Worm (Caenorhabditis elegans): ENCODE results near the gene K01A11.3.
A peak's percentile ranks its signal among the peaks of the same experiment; 100 is the strongest.

The K01A11.3 gene

ce11 chrIII:3405535-3405934 lies 46.9 kb downstream of the K01A11.3 start, which contains the start of gene golg-4:
TSS of gene golg-4 (plus strand) at chrIII:3405568.
- TF ChIP-seq ztf-23 (GFP tag; IDR thresholded peaks at IDR 0.05) = no peak
- TF ChIP-seq T22C8.4 (GFP tag; IDR thresholded peaks at IDR 0.05) = peak; percentile 68; the same call in 1 of the 2 replicates

- TF ChIP-seq flt-1 (GFP tag; IDR thresholded peaks at IDR 0.05) = no peak
- no peak for TF ChIP-seq ztf-29 (GFP tag; IDR thresholded peaks at IDR 0.05)
- TF ChIP-seq tab-1 (GFP tag; IDR thresholded peaks at IDR 0.05) = no peak
- no peak for TF ChIP-seq med-1 (GFP tag; optimal IDR thresholded peaks at IDR 0.05; ENCODE audit: insufficient read depth)
- TF ChIP-seq klf-2 (GFP tag; conservative IDR thresholded peaks at IDR 0.05) = no peak
Observed at ce11 chrIII:3404354-3404913, 48.0 kb downstream of the K01A11.3 start, which contains the start of the genes npp-9 and F59A2.5. TSS of gene npp-9 (minus strand) at chrIII:3404479. TSS of gene F59A2.5 (plus strand) at chrIII:3404863.

- TF ChIP-seq med-1 (GFP tag; optimal IDR thresholded peaks at IDR 0.05; ENCODE audit: insufficient read depth) (no peak), ref-1 (GFP tag; conservative IDR thresholded peaks at IDR 0.05) (no peak)
Observed at ce11 chrIII:3400444-3400843, 52.0 kb downstream of the K01A11.3 start.

ce11 chrIII:3398485-3398884 lies 53.9 kb downstream of the K01A11.3 start:
- TF ChIP-seq T22C8.4 (GFP tag; IDR thresholded peaks at IDR 0.05) = 0 out of 2 replicates have a peak, but pooled peaks have one; percentile 31
- TF ChIP-seq med-1 (GFP tag; optimal IDR thresholded peaks at IDR 0.05; ENCODE audit: insufficient read depth) = no peak

ce11 chrIII:3397678-3398077 lies 54.7 kb downstream of the K01A11.3 start, which contains the start of gene clpf-1:
TSS of gene clpf-1 (plus strand) at chrIII:3397743.
- no peak for TF ChIP-seq ztf-23 (GFP tag; IDR thresholded peaks at IDR 0.05)
- no peak for TF ChIP-seq T22C8.4 (GFP tag; IDR thresholded peaks at IDR 0.05)
- TF ChIP-seq tab-1 (GFP tag; IDR thresholded peaks at IDR 0.05) = no peak
- TF ChIP-seq med-1 (GFP tag; optimal IDR thresholded peaks at IDR 0.05; ENCODE audit: insufficient read depth) = no peak
- TF ChIP-seq ztf-29 (GFP tag; IDR thresholded peaks at IDR 0.05) = no peak
- TF ChIP-seq klf-2 (GFP tag; conservative IDR thresholded peaks at IDR 0.05) = no peak
- TF ChIP-seq flt-1 (GFP tag; IDR thresholded peaks at IDR 0.05) = no peak
- TF ChIP-seq cog-1 (tag; optimal IDR thresholded peaks at IDR 0.05) = no peak

All from whole organism, midembryonic.